Worm (Caenorhabditis elegans) whole organism, L3 larva: ENCODE data around the gene F37C12.21.

Source experiments
- R02D3.7 ChIP-seq: fragments of 150-350 bp; optimal IDR thresholded peaks from 2 replicates; lab custom pipeline; 2014; ENCODE audit warnings: missing biosample characterization, missing genetic modification characterization
- ZK546.5 ChIP-seq: sonication (generic microtip); optimal IDR thresholded peaks from 2 replicates; lab custom pipeline; 2017; ENCODE audit warnings: missing biosample characterization, missing genetic modification characterization
- aly-2 ChIP-seq: fragments of 150-350 bp; optimal IDR thresholded peaks from 2 replicates; lab custom pipeline; 2014; ENCODE audit warnings: missing biosample characterization, missing genetic modification characterization
- ama-1 ChIP-seq: fragments of 150-350 bp; optimal IDR thresholded peaks from 2 replicates; lab custom pipeline; 2018
- ceh-16 ChIP-seq: sonication (generic microtip); optimal IDR thresholded peaks from 2 replicates; lab custom pipeline; 2017; ENCODE audit warnings: missing biosample characterization, missing genetic modification characterization
- ceh-28 ChIP-seq: fragments of 150-350 bp; optimal IDR thresholded peaks from 2 replicates; lab custom pipeline; 2014; ENCODE audit warnings: missing biosample characterization, missing genetic modification reagents, missing genetic modification characterization
- ceh-82 ChIP-seq: fragments of 150-350 bp; optimal IDR thresholded peaks from 2 replicates; lab custom pipeline; 2014; ENCODE audit warnings: missing biosample characterization, missing genetic modification characterization
- ceh-9 ChIP-seq: sonication (generic microtip); optimal IDR thresholded peaks from 2 replicates; lab custom pipeline; 2018; ENCODE audit warnings: missing biosample characterization, missing genetic modification characterization
- daf-12 ChIP-seq: fragments of 150-350 bp; optimal IDR thresholded peaks from 2 replicates; lab custom pipeline; 2014; ENCODE audit warnings: missing biosample characterization, missing genetic modification reagents, missing genetic modification characterization
- egl-27 ChIP-seq: sonication (generic microtip); optimal IDR thresholded peaks from 4 replicates; lab custom pipeline; 2017; ENCODE audit warnings: missing biosample characterization, missing genetic modification reagents, missing genetic modification characterization
- egl-5 ChIP-seq: fragments of 150-350 bp; optimal IDR thresholded peaks from 2 replicates; lab custom pipeline; 2017; ENCODE audit warnings: missing biosample characterization, missing genetic modification reagents, missing genetic modification characterization, inconsistent platforms
- elt-1 ChIP-seq: fragments of 150-350 bp; optimal IDR thresholded peaks from 2 replicates; lab custom pipeline; 2014; ENCODE audit warnings: missing biosample characterization, missing genetic modification characterization
- elt-2 ChIP-seq: sonication (generic microtip); optimal IDR thresholded peaks from 2 replicates; lab custom pipeline; 2016; ENCODE audit warnings: missing genetic modification reagents, mild to moderate bottlenecking, missing genetic modification characterization, missing compliant biosample characterization
- elt-3 ChIP-seq, 3 experiments: fragments of 150-350 bp in 1 of 3; sonication (generic microtip) in 2 of 3; optimal IDR thresholded peaks; 2 replicates in 2 of 3; 4 replicates in 1 of 3; lab custom pipeline; 2014 to 2017; ENCODE audit warnings: missing biosample characterization in 3 of 3, missing genetic modification characterization in 3 of 3
- eor-1 ChIP-seq, 2 experiments: fragments of 150-350 bp; optimal IDR thresholded peaks; 2 replicates each; lab custom pipeline; 2014 to 2018; ENCODE audit warnings: missing biosample characterization in 2 of 2, missing genetic modification characterization in 2 of 2
- fkh-2 ChIP-seq: fragments of 150-350 bp; optimal IDR thresholded peaks from 2 replicates; lab custom pipeline; 2014; ENCODE audit warnings: missing biosample characterization, missing genetic modification reagents, missing genetic modification characterization
- hmg-11 ChIP-seq: sonication (generic microtip); optimal IDR thresholded peaks from 2 replicates; lab custom pipeline; 2016; ENCODE audit warnings: missing genetic modification characterization, missing compliant biosample characterization
- jun-1 ChIP-seq: fragments of 150-350 bp; optimal IDR thresholded peaks from 2 replicates; lab custom pipeline; 2014; ENCODE audit warnings: missing biosample characterization, missing genetic modification reagents, missing genetic modification characterization
- lin-15B ChIP-seq: fragments of 150-350 bp; optimal IDR thresholded peaks from 2 replicates; lab custom pipeline; 2014; ENCODE audit warnings: missing biosample characterization, missing genetic modification characterization
- lin-39 ChIP-seq: fragments of 150-350 bp; optimal IDR thresholded peaks from 2 replicates; lab custom pipeline; 2018; ENCODE audit warnings: missing biosample characterization, missing genetic modification reagents, missing genetic modification characterization
- mdl-1 ChIP-seq: fragments of 150-350 bp; optimal IDR thresholded peaks from 2 replicates; lab custom pipeline; 2014; ENCODE audit warnings: missing biosample characterization, missing genetic modification characterization
- nfya-1 ChIP-seq: sonication (generic microtip); optimal IDR thresholded peaks from 2 replicates; lab custom pipeline; 2017; ENCODE audit warnings: missing genetic modification characterization, mild to moderate bottlenecking, missing compliant biosample characterization, antibody characterized with exemption, moderate library complexity; ENCODE audit not compliant: insufficient read depth
- nhr-11 ChIP-seq: fragments of 150-350 bp; optimal IDR thresholded peaks from 2 replicates; lab custom pipeline; 2014; ENCODE audit warnings: missing biosample characterization, missing genetic modification characterization
- nhr-12 ChIP-seq: fragments of 150-350 bp; optimal IDR thresholded peaks from 2 replicates; lab custom pipeline; 2014; ENCODE audit warnings: missing biosample characterization, missing genetic modification characterization
- nhr-23 ChIP-seq: fragments of 150-350 bp; optimal IDR thresholded peaks from 2 replicates; lab custom pipeline; 2014; ENCODE audit warnings: missing biosample characterization, missing genetic modification reagents, missing genetic modification characterization
- nhr-237 ChIP-seq: fragments of 150-350 bp; optimal IDR thresholded peaks from 2 replicates; lab custom pipeline; 2014; ENCODE audit warnings: missing biosample characterization, missing genetic modification characterization
- nhr-25 ChIP-seq: sonication (generic microtip); optimal IDR thresholded peaks from 2 replicates; lab custom pipeline; 2017; ENCODE audit warnings: missing biosample characterization, missing genetic modification characterization
- nhr-28 ChIP-seq: fragments of 150-350 bp; optimal IDR thresholded peaks from 2 replicates; lab custom pipeline; 2014; ENCODE audit warnings: missing biosample characterization, missing genetic modification characterization
- nhr-43 ChIP-seq: sonication (generic microtip); optimal IDR thresholded peaks from 2 replicates; lab custom pipeline; 2016; ENCODE audit warnings: mild to moderate bottlenecking, missing genetic modification characterization, missing compliant biosample characterization; ENCODE audit not compliant: poor library complexity, severe bottlenecking
- nhr-67 ChIP-seq: fragments of 150-350 bp; optimal IDR thresholded peaks from 2 replicates; lab custom pipeline; 2014; ENCODE audit warnings: missing biosample characterization, missing genetic modification characterization
- nhr-76 ChIP-seq: fragments of 150-350 bp; sonication (generic microtip); optimal IDR thresholded peaks from 5 replicates; lab custom pipeline; 2014; ENCODE audit warnings: missing biosample characterization, missing genetic modification characterization
- pha-4 ChIP-seq: fragments of 150-350 bp; optimal IDR thresholded peaks from 2 replicates; lab custom pipeline; 2014; ENCODE audit warnings: missing biosample characterization, missing genetic modification reagents, missing genetic modification characterization
- pqm-1 ChIP-seq: fragments of 150-350 bp; optimal IDR thresholded peaks from 2 replicates; lab custom pipeline; 2017; ENCODE audit warnings: missing biosample characterization, missing genetic modification characterization, inconsistent platforms
- sea-2 ChIP-seq: fragments of 150-350 bp; sonication (generic microtip); optimal IDR thresholded peaks from 4 replicates; lab custom pipeline; 2014; ENCODE audit warnings: missing biosample characterization, missing genetic modification reagents, missing genetic modification characterization
- skn-1 ChIP-seq: fragments of 150-350 bp; optimal IDR thresholded peaks from 2 replicates; lab custom pipeline; 2014; ENCODE audit warnings: missing biosample characterization, missing genetic modification characterization
- snpc-4 ChIP-seq: fragments of 150-350 bp; optimal IDR thresholded peaks from 2 replicates; lab custom pipeline; 2014; ENCODE audit warnings: missing biosample characterization, missing genetic modification characterization
- tbx-2 ChIP-seq: sonication (generic microtip); optimal IDR thresholded peaks from 2 replicates; lab custom pipeline; 2016; ENCODE audit warnings: mild to moderate bottlenecking, missing genetic modification characterization, missing compliant biosample characterization
- unc-39 ChIP-seq: sonication (generic microtip); optimal IDR thresholded peaks from 4 replicates; lab custom pipeline; 2017; ENCODE audit warnings: missing biosample characterization, missing genetic modification characterization
- unc-62 ChIP-seq: fragments of 150-350 bp; sonication (generic microtip); optimal IDR thresholded peaks from 4 replicates; lab custom pipeline; 2014; ENCODE audit warnings: missing biosample characterization, missing genetic modification reagents, missing genetic modification characterization
- zag-1 ChIP-seq: fragments of 150-350 bp; optimal IDR thresholded peaks from 2 replicates; lab custom pipeline; 2014; ENCODE audit warnings: missing biosample characterization, missing genetic modification characterization
- ztf-11 ChIP-seq: fragments of 150-350 bp; optimal IDR thresholded peaks from 2 replicates; lab custom pipeline; 2014; ENCODE audit warnings: missing biosample characterization, missing genetic modification characterization
- ztf-4 ChIP-seq: fragments of 150-350 bp; optimal IDR thresholded peaks from 2 replicates; lab custom pipeline; 2014; ENCODE audit warnings: missing biosample characterization, missing genetic modification characterization

The F37C12.21 gene

ce11 chrIII:7184022-7184421 lies 4.1 kb upstream of the F37C12.21 start, which contains the start of gene yju-2:
TSS of gene yju-2 (plus strand) at chrIII:7184336.
- no peak for TF ChIP-seq ceh-16 (tag; lab: Kevin White, UChicago)
- TF ChIP-seq lin-39 (tag; lab: Kevin White, UChicago): no peak
- TF ChIP-seq ceh-9 (tag; lab: Kevin White, UChicago): no peak
- no peak for TF ChIP-seq R02D3.7
- TF ChIP-seq aly-2 (tag; lab: Kevin White, UChicago): no peak
- TF ChIP-seq fkh-2 (tag; lab: Kevin White, UChicago): no peak
- TF ChIP-seq nhr-237 (tag; lab: Kevin White, UChicago): no peak
- no peak for TF ChIP-seq zag-1 (tag; lab: Kevin White, UChicago)
- TF ChIP-seq egl-27 (tag; lab: Kevin White, UChicago): peak; percentile 1
- no peak for TF ChIP-seq mdl-1
- peak; percentile 60 for TF ChIP-seq nhr-43 (tag; lab: Kevin White, UChicago)
- no peak for TF ChIP-seq unc-39 (tag; lab: Kevin White, UChicago)
- TF ChIP-seq ztf-4: no peak
- TF ChIP-seq egl-5: no peak
- TF ChIP-seq nhr-25: peak; percentile 63
- no peak for TF ChIP-seq elt-3 (tag; optimal IDR thresholded peaks at IDR 0.05; lab: Kevin White, UChicago)
- TF ChIP-seq ceh-82 (tag; lab: Kevin White, UChicago): no peak
- no peak for TF ChIP-seq skn-1 (tag; lab: Kevin White, UChicago)
- TF ChIP-seq nhr-67 (tag; lab: Kevin White, UChicago): no peak
- no peak for TF ChIP-seq ama-1 (lab: Kevin White, UChicago)
- peak; percentile 24 for TF ChIP-seq elt-2 (tag; lab: Kevin White, UChicago)
- peak; percentile 39 for TF ChIP-seq snpc-4 (tag; lab: Kevin White, UChicago)
- peak; percentile 69 for TF ChIP-seq nfya-1 (tag; lab: Kevin White, UChicago)
- no peak for TF ChIP-seq tbx-2 (tag; lab: Kevin White, UChicago)
- peak; percentile 95 for TF ChIP-seq pha-4 (tag; lab: Kevin White, UChicago)
- no peak for TF ChIP-seq ZK546.5 (tag; lab: Kevin White, UChicago)
- no peak for TF ChIP-seq ztf-11 (tag; lab: Kevin White, UChicago)
- peak; percentile 37 for TF ChIP-seq hmg-11 (tag; lab: Kevin White, UChicago)
- TF ChIP-seq unc-62: no peak
- no peak for TF ChIP-seq jun-1
- peak; percentile 29 for TF ChIP-seq nhr-11 (tag; lab: Kevin White, UChicago)
- peak; percentile 70 for TF ChIP-seq nhr-23 (tag; lab: Kevin White, UChicago)
- no peak for TF ChIP-seq daf-12 (tag; lab: Kevin White, UChicago)
- peak; percentile 16 for TF ChIP-seq pqm-1 (tag; lab: Kevin White, UChicago)
- no peak for TF ChIP-seq eor-1 (tag; optimal IDR thresholded peaks at IDR 0.05; lab: Kevin White, UChicago)
- peak; percentile 18 for TF ChIP-seq ceh-28 (tag; lab: Kevin White, UChicago)
- peak; percentile 84 for TF ChIP-seq lin-15B (tag; lab: Kevin White, UChicago)
- TF ChIP-seq nhr-12: no peak

- TF ChIP-seq nhr-237 (tag; lab: Kevin White, UChicago): no peak
- no peak for TF ChIP-seq ztf-4
- TF ChIP-seq sea-2 (GFP tag; lab: Kevin White, UChicago): no peak
- TF ChIP-seq nhr-28 (tag; lab: Kevin White, UChicago): no peak
- no peak for TF ChIP-seq R02D3.7
- TF ChIP-seq skn-1 (tag; lab: Kevin White, UChicago): no peak
- no peak for TF ChIP-seq snpc-4 (tag; lab: Kevin White, UChicago)
- TF ChIP-seq lin-15B (tag; lab: Kevin White, UChicago): no peak
- TF ChIP-seq pqm-1 (tag; lab: Kevin White, UChicago): no peak
- no peak for TF ChIP-seq fkh-2 (tag; lab: Kevin White, UChicago)
- no peak for TF ChIP-seq nhr-43 (tag; lab: Kevin White, UChicago)
- TF ChIP-seq elt-1 (tag; lab: Kevin White, UChicago): no peak
- no peak for TF ChIP-seq ztf-11 (tag; lab: Kevin White, UChicago)
- TF ChIP-seq elt-2 (tag; lab: Kevin White, UChicago): no peak
- no peak for TF ChIP-seq ceh-16 (tag; lab: Kevin White, UChicago)
- no peak for TF ChIP-seq nhr-76
- no peak for TF ChIP-seq nhr-12
These were observed 2.7 kb upstream of the F37C12.21 start, which contains the start of gene F37C12.14 for ce11 chrIII:7185473-7185872. TSS of gene F37C12.14 (minus strand) at chrIII:7185573.
